Fruit fly (Drosophila melanogaster): ENCODE data around the gene Ant2.
A peak's percentile ranks its signal among the peaks of the same experiment; 100 is the strongest.

Ant2 gene

DNA sequence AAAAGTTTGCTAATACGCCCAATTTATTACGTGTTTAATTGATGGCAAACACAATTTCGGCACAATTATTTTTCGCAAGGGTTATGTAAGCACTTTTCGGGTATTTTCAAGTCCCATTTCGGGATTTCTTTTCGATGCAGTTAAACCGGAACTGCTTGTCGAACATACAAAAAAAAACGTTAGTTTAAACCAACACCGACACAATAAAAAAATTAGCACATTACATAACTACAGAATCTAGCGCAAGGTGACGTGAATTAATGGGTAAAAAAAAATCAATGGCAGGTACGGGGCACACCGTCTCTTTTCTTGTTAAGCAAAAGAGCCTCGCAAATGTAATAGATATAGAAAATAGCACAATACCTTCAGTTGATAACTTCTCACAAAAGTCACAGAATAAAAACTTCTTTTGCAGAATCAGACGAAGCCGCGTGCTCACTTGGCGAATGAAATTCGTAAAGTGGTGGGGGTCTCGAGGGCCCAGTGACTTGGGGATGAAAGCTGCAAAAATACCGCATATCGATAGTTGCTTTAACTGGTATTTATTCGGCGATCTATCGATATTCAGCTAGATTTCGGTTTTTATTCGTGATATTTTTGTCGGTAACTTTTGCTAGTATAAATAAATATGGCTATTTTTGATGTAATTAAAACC, at the start of gene Ant2, which contains the start of gene sesB:
Gene Ant2, minus strand, starts transcription at position 465 of the 655 bp plus-strand sequence.
Gene sesB, minus strand, starts transcription at position 516 of the 655 bp plus-strand sequence.
- peak; percentile 15 for TF ChIP-seq pad (GFP tag; optimal IDR thresholded peaks at IDR 0.05)
- no peak for TF ChIP-seq tj (GFP tag; optimal IDR thresholded peaks at IDR 0.05)
- TF ChIP-seq kay (GFP tag; ENCODE audit: borderline replicate concordance): no peak
- TF ChIP-seq CG7045 (GFP tag; optimal IDR thresholded peaks at IDR 0.05): no peak
- TF ChIP-seq Clk (GFP tag; optimal IDR thresholded peaks at IDR 0.05): no peak
- TF ChIP-seq ovo (GFP tag; optimal IDR thresholded peaks at IDR 0.05): no peak
- TF ChIP-seq CG33017 (tag; optimal IDR thresholded peaks at IDR 0.05): peak; percentile 33
- no peak for TF ChIP-seq CG12768 (GFP tag; optimal IDR thresholded peaks at IDR 0.05)
- no peak for TF ChIP-seq cic (GFP tag; optimal IDR thresholded peaks at IDR 0.05)
- peak; percentile 32 for TF ChIP-seq bab1 (GFP tag; optimal IDR thresholded peaks at IDR 0.05)
- TF ChIP-seq toe (GFP tag; optimal IDR thresholded peaks at IDR 0.05): no peak
- peak; percentile 23 for TF ChIP-seq Crg-1 (GFP tag; optimal IDR thresholded peaks at IDR 0.05)
- TF ChIP-seq CG5204 (GFP tag; optimal IDR thresholded peaks at IDR 0.05): no peak
- peak; percentile 9 for TF ChIP-seq CG11617 (GFP tag; optimal IDR thresholded peaks at IDR 0.05)
- TF ChIP-seq Hr96 (GFP tag; optimal IDR thresholded peaks at IDR 0.05): no peak
- TF ChIP-seq CG1620 (GFP tag; optimal IDR thresholded peaks at IDR 0.05): peak; percentile 34
- peak; percentile 61 for TF ChIP-seq Mnt (GFP tag; optimal IDR thresholded peaks at IDR 0.05)
- TF ChIP-seq CG14711 (tag; optimal IDR thresholded peaks at IDR 0.05): no peak

DNA sequence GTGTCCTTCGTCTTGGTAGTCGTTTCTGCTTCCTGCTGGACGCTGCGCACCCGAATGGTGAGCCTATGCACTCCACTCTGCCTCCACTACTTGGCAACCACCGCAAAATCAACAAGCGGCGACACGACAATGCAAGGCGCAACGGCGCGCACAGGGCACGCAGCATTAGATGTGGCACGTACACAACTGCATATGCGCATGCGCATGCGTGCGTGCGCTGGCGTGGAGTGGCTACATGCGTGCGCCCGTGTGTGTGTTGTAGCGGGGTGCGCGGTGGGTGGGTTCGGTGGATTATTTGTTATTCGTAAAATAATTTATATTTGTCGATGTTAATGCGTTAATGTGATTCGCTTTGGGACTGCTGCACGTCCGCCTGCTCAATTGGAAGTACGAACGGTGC, 48.9 kb upstream of the Ant2 start:
- TF ChIP-seq Clk (GFP tag; optimal IDR thresholded peaks at IDR 0.05): no peak
- TF ChIP-seq CG33017 (tag; optimal IDR thresholded peaks at IDR 0.05): no peak
- no peak for TF ChIP-seq CG5204 (GFP tag; optimal IDR thresholded peaks at IDR 0.05)
- no peak for TF ChIP-seq Hr96 (GFP tag; optimal IDR thresholded peaks at IDR 0.05)
- no peak for TF ChIP-seq CG1620 (GFP tag; optimal IDR thresholded peaks at IDR 0.05)
- TF ChIP-seq CG7101 (tag; optimal IDR thresholded peaks at IDR 0.05): no peak
- TF ChIP-seq toe (GFP tag; optimal IDR thresholded peaks at IDR 0.05): no peak
- TF ChIP-seq bab1 (GFP tag; optimal IDR thresholded peaks at IDR 0.05): no peak
- no peak for TF ChIP-seq CG12768 (GFP tag; optimal IDR thresholded peaks at IDR 0.05)
- TF ChIP-seq cnc (optimal IDR thresholded peaks at IDR 0.05): no peak
- TF ChIP-seq CG7045 (GFP tag; optimal IDR thresholded peaks at IDR 0.05): no peak
- TF ChIP-seq tj (GFP tag; optimal IDR thresholded peaks at IDR 0.05): no peak
- no peak for TF ChIP-seq pad (GFP tag; optimal IDR thresholded peaks at IDR 0.05)
- no peak for TF ChIP-seq CG14711 (tag; optimal IDR thresholded peaks at IDR 0.05)
- TF ChIP-seq Crg-1 (GFP tag; optimal IDR thresholded peaks at IDR 0.05): no peak
- TF ChIP-seq cic (GFP tag; optimal IDR thresholded peaks at IDR 0.05): no peak
- TF ChIP-seq CG11617 (GFP tag; optimal IDR thresholded peaks at IDR 0.05): no peak
- no peak for TF ChIP-seq kay (GFP tag; ENCODE audit: borderline replicate concordance)
- TF ChIP-seq ovo (GFP tag; optimal IDR thresholded peaks at IDR 0.05): no peak
- TF ChIP-seq Mnt (GFP tag; optimal IDR thresholded peaks at IDR 0.05): no peak

DNA sequence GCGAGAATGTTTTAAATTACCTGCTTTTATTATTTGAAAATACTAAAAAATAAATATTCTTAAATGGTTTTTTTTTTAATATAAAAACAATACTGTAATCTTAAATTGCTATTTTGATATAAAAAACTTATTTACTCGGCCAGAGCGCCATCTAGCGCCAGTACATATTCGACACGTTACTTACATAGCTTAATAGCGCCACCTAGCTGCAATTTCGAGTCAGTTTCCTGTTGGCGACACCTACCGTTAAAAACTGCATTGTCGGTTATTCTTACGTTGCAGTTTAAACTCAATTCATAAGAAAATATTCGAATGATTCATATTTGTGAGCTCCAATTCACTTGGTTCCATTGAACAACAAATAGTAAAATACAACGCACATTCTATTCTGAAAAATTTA, 45.7 kb upstream of the Ant2 start:
- TF ChIP-seq CG7045 (GFP tag; optimal IDR thresholded peaks at IDR 0.05) (no peak), ovo (GFP tag; optimal IDR thresholded peaks at IDR 0.05) (peak; percentile 77), CG1620 (GFP tag; optimal IDR thresholded peaks at IDR 0.05) (peak; percentile 86), CG11617 (GFP tag; optimal IDR thresholded peaks at IDR 0.05) (peak; percentile 20), CG14711 (tag; optimal IDR thresholded peaks at IDR 0.05) (peak; percentile 37), CG7101 (tag; optimal IDR thresholded peaks at IDR 0.05) (peak; percentile 67), cnc (optimal IDR thresholded peaks at IDR 0.05) (no peak), Crg-1 (GFP tag; optimal IDR thresholded peaks at IDR 0.05) (peak; percentile 58), bab1 (GFP tag; optimal IDR thresholded peaks at IDR 0.05) (peak; percentile 78), Clk (GFP tag; optimal IDR thresholded peaks at IDR 0.05) (no peak), tj (GFP tag; optimal IDR thresholded peaks at IDR 0.05) (peak; percentile 77), Hr96 (GFP tag; optimal IDR thresholded peaks at IDR 0.05) (peak; percentile 69), cic (GFP tag; optimal IDR thresholded peaks at IDR 0.05) (no peak), toe (GFP tag; optimal IDR thresholded peaks at IDR 0.05) (peak; percentile 37), CG5204 (GFP tag; optimal IDR thresholded peaks at IDR 0.05) (peak; percentile 29), CG33017 (tag; optimal IDR thresholded peaks at IDR 0.05) (no peak), CG12768 (GFP tag; optimal IDR thresholded peaks at IDR 0.05) (no peak), pad (GFP tag; optimal IDR thresholded peaks at IDR 0.05) (peak; percentile 57), Mnt (GFP tag; optimal IDR thresholded peaks at IDR 0.05) (peak; percentile 62), kay (GFP tag; ENCODE audit: borderline replicate concordance) (no peak)

DNA sequence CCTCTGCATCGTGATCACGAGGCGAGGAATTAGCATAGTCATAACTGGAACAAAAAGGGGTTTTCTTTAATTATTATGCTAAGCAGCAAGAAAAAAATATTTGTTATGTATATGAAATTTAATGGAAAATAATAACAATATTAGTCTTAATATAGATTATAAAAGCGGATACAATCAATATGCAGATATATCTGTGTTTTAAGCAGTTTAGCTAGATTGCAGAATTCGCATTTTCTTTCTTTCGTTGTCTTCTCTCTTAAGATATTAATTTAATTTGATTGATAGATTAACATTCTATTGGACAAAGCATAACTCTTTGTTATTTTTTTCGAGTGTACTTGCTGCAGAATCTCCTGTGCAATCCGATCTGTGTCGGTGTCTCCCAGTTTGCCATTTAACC, 40.6 kb upstream of the Ant2 start:
- TF ChIP-seq pad (GFP tag; optimal IDR thresholded peaks at IDR 0.05) (no peak), CG1620 (GFP tag; optimal IDR thresholded peaks at IDR 0.05) (no peak), kay (GFP tag; ENCODE audit: borderline replicate concordance) (no peak), cic (GFP tag; optimal IDR thresholded peaks at IDR 0.05) (no peak)

DNA sequence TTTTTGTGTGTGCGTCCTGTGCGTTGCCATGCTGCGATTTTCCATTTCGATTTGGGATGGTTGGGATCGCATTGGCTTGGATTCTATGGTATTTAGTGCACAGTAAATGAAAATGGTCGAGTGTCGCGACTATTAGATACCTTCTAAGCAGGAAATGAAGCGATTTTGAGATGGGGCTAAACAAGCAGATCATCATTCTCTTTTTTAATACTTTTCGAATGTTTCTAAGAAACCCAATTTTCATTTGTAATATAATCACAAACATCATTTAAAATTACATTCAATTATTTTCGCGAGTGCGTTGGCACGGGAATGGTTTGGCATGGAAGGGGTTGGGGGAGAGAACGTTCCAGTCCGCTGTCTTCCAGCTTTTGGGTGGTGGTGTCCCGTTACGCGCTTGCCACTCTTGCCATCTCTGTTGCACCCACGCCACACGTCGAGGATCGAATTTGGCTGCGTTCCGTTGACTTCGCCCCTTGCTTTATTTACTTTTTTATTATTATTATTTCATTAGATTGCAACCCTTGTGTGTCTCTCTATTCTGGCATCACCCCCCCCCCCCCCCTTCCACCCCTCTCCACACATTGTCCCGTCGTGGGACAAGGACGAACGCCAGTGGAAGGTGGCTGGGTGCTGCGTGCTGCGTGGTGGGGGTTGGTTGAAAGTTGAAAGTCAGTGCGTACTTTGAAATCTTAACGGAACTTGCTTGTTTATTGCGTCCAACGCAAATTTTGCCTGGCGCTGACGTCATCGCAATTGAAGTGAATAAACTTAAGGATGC, 38.8 kb upstream of the Ant2 start:
- TF ChIP-seq ovo (GFP tag; optimal IDR thresholded peaks at IDR 0.05): no peak
- TF ChIP-seq pad (GFP tag; optimal IDR thresholded peaks at IDR 0.05): no peak
- no peak for TF ChIP-seq CG1620 (GFP tag; optimal IDR thresholded peaks at IDR 0.05)
- TF ChIP-seq CG7045 (GFP tag; optimal IDR thresholded peaks at IDR 0.05): no peak
- TF ChIP-seq Clk (GFP tag; optimal IDR thresholded peaks at IDR 0.05): no peak
- TF ChIP-seq Hr96 (GFP tag; optimal IDR thresholded peaks at IDR 0.05): no peak
- no peak for TF ChIP-seq toe (GFP tag; optimal IDR thresholded peaks at IDR 0.05)
- no peak for TF ChIP-seq Crg-1 (GFP tag; optimal IDR thresholded peaks at IDR 0.05)
- no peak for TF ChIP-seq CG5204 (GFP tag; optimal IDR thresholded peaks at IDR 0.05)
- no peak for TF ChIP-seq kay (GFP tag; ENCODE audit: borderline replicate concordance)
- no peak for TF ChIP-seq CG7101 (tag; optimal IDR thresholded peaks at IDR 0.05)
- no peak for TF ChIP-seq CG11617 (GFP tag; optimal IDR thresholded peaks at IDR 0.05)
- TF ChIP-seq cnc (optimal IDR thresholded peaks at IDR 0.05): no peak
- TF ChIP-seq CG14711 (tag; optimal IDR thresholded peaks at IDR 0.05): no peak
- TF ChIP-seq CG12768 (GFP tag; optimal IDR thresholded peaks at IDR 0.05): no peak
- no peak for TF ChIP-seq Mnt (GFP tag; optimal IDR thresholded peaks at IDR 0.05)
- no peak for TF ChIP-seq tj (GFP tag; optimal IDR thresholded peaks at IDR 0.05)
- TF ChIP-seq CG33017 (tag; optimal IDR thresholded peaks at IDR 0.05): no peak
- TF ChIP-seq bab1 (GFP tag; optimal IDR thresholded peaks at IDR 0.05): no peak
- no peak for TF ChIP-seq cic (GFP tag; optimal IDR thresholded peaks at IDR 0.05)
